Worm (Caenorhabditis elegans): ENCODE results near the gene F55E10.1.

DNA sequence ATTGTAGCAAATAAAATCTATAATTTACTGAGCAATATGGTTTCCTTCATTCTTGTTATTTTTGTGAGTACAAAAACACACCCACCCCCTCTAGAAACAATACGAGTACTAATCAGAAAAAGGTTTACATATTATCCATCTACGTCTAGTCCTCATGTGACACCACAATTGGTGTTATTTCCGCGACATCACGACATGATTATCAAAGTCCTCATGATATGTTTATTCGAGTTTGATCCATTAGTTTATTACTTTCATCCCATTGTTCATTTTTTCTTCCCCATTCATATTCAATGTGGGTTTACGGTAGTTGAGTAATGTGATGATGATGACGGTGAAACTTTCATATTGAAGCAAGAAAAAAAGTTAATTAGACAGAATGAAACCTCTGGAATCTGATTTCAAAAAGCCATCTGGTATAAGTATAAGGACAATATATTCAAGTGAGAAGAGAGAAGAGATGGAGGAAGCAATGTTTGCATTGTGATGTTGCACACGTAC is 12.6 kb downstream of the F55E10.1 start:
- TF ChIP-seq tab-1 (GFP tag; IDR thresholded peaks at IDR 0.05) (no peak), ztf-29 (GFP tag; IDR thresholded peaks at IDR 0.05) (no peak), flt-1 (GFP tag; IDR thresholded peaks at IDR 0.05) (no peak), T22C8.4 (GFP tag; IDR thresholded peaks at IDR 0.05) (no peak), med-1 (GFP tag; optimal IDR thresholded peaks at IDR 0.05; ENCODE audit: insufficient read depth) (no peak)
